Fruit fly (Drosophila melanogaster) whole organism, embryonic: ENCODE data around the gene CG7785.

Source experiments
- Awh ChIP-seq: fragments of 200-800 bp; sonication (Bioruptor generic); IDR thresholded peaks from 2 replicates; pipeline ENCODE4, ENCODE4 v1.3.6; 2022; ENCODE audit warnings: missing biosample characterization, missing genetic modification characterization
- B-H1 ChIP-seq: fragments of 200-800 bp; sonication (Bioruptor generic); IDR thresholded peaks from 3 replicates; pipeline ENCODE4 v1.3.6; 2022; ENCODE audit warnings: missing biosample characterization, missing genetic modification characterization
- B-H2 ChIP-seq: fragments of 200-800 bp; sonication (Bioruptor generic); optimal IDR thresholded peaks from 2 replicates; lab custom pipeline; 2018; ENCODE audit warnings: missing biosample characterization, mild to moderate bottlenecking, missing genetic modification characterization
- CG10462 ChIP-seq: fragments of 200-800 bp; sonication (Bioruptor generic); optimal IDR thresholded peaks from 2 replicates; lab custom pipeline; 2016; ENCODE audit warnings: missing biosample characterization, missing genetic modification characterization
- CG12071 ChIP-seq: fragments of 200-800 bp; sonication (Bioruptor generic); optimal IDR thresholded peaks from 3 replicates; lab custom pipeline; 2018; ENCODE audit warnings: missing biosample characterization, mild to moderate bottlenecking, missing genetic modification characterization
- CG12391 ChIP-seq: fragments of 200-800 bp; sonication (Bioruptor generic); optimal IDR thresholded peaks from 3 replicates; lab custom pipeline; 2018; ENCODE audit warnings: missing biosample characterization, mild to moderate bottlenecking, missing genetic modification characterization, moderate library complexity
- CG16813 ChIP-seq: fragments of 200-800 bp; sonication (Bioruptor generic); IDR thresholded peaks from 3 replicates; pipeline ENCODE4 v1.3.6; 2022; ENCODE audit warnings: missing biosample characterization, missing genetic modification characterization; ENCODE audit not compliant: partially characterized antibody
- CG16815 ChIP-seq: fragments of 200-800 bp; sonication (Bioruptor generic); optimal IDR thresholded peaks from 3 replicates; lab custom pipeline; 2017; ENCODE audit warnings: missing biosample characterization, mild to moderate bottlenecking, missing genetic modification characterization
- CG17829 ChIP-seq: fragments of 200-800 bp; optimal IDR thresholded peaks from 2 replicates; lab custom pipeline; 2019; ENCODE audit warnings: missing biosample characterization, mild to moderate bottlenecking, missing genetic modification characterization, moderate library complexity
- CG18262 ChIP-seq: fragments of 200-800 bp; optimal IDR thresholded peaks from 3 replicates; lab custom pipeline; 2019; ENCODE audit warnings: missing biosample characterization, mild to moderate bottlenecking, missing genetic modification characterization, moderate library complexity
- CG2202 ChIP-seq: fragments of 200-800 bp; sonication (Bioruptor generic); optimal IDR thresholded peaks from 2 replicates; lab custom pipeline; 2018; ENCODE audit warnings: missing biosample characterization, mild to moderate bottlenecking, missing genetic modification characterization
- CG34422 ChIP-seq: fragments of 200-800 bp; sonication (Bioruptor generic); IDR thresholded peaks from 3 replicates; pipeline ENCODE4 v1.3.6; 2022; ENCODE audit warnings: missing biosample characterization, missing genetic modification characterization
- CG3995 ChIP-seq: fragments of 200-800 bp; sonication (Bioruptor generic); optimal IDR thresholded peaks from 3 replicates; lab custom pipeline; 2016; ENCODE audit warnings: missing biosample characterization, missing genetic modification characterization
- CG4424 ChIP-seq: fragments of 200-800 bp; sonication (Bioruptor generic); optimal IDR thresholded peaks from 3 replicates; lab custom pipeline; 2016; ENCODE audit warnings: missing biosample characterization, missing genetic modification characterization
- CG4820 ChIP-seq: fragments of 200-800 bp; sonication (Bioruptor generic); optimal IDR thresholded peaks from 3 replicates; lab custom pipeline; 2016; ENCODE audit warnings: missing biosample characterization, missing genetic modification characterization
- CG5180 ChIP-seq: fragments of 200-800 bp; sonication (Bioruptor generic); optimal IDR thresholded peaks from 3 replicates; lab custom pipeline; 2017; ENCODE audit warnings: missing biosample characterization, missing genetic modification characterization, mild to moderate bottlenecking, moderate library complexity, missing genetic modification reagents
- CG6254 ChIP-seq: fragments of 200-800 bp; sonication (Bioruptor generic); optimal IDR thresholded peaks from 3 replicates; lab custom pipeline; 2017; ENCODE audit warnings: mild to moderate bottlenecking, missing biosample characterization, missing genetic modification reagents, missing genetic modification characterization
- CG6272 ChIP-seq: fragments of 200-800 bp; sonication (Bioruptor generic); IDR thresholded peaks from 2 replicates; pipeline ENCODE4 v1.3.6; 2022; ENCODE audit warnings: missing biosample characterization, missing genetic modification characterization
- CG6765 ChIP-seq: fragments of 200-800 bp; sonication (Bioruptor generic); optimal IDR thresholded peaks from 3 replicates; lab custom pipeline; 2017; ENCODE audit warnings: missing biosample characterization, mild to moderate bottlenecking, missing genetic modification characterization
- CG7928 ChIP-seq: fragments of 200-800 bp; sonication (Bioruptor generic); optimal IDR thresholded peaks from 2 replicates; lab custom pipeline; 2017; ENCODE audit warnings: missing biosample characterization, mild to moderate bottlenecking, missing genetic modification characterization
- CG8765 ChIP-seq: fragments of 200-800 bp; sonication (Bioruptor generic); IDR thresholded peaks from 2 replicates; pipeline ENCODE4 v1.3.6; 2022; ENCODE audit warnings: missing biosample characterization, missing genetic modification characterization
- CG8924 ChIP-seq: fragments of 200-800 bp; optimal IDR thresholded peaks from 3 replicates; lab custom pipeline; 2019; ENCODE audit warnings: missing biosample characterization, mild to moderate bottlenecking, missing genetic modification characterization, moderate library complexity
- CG9727 ChIP-seq: fragments of 200-800 bp; sonication (Bioruptor generic); optimal IDR thresholded peaks from 3 replicates; lab custom pipeline; 2017; ENCODE audit warnings: missing biosample characterization, mild to moderate bottlenecking, missing genetic modification characterization
- CG9797 ChIP-seq: fragments of 200-800 bp; sonication (Bioruptor generic); optimal IDR thresholded peaks from 3 replicates; lab custom pipeline; 2018; ENCODE audit warnings: missing biosample characterization, mild to moderate bottlenecking, missing genetic modification characterization
- CG9817 ChIP-seq: fragments of 200-800 bp; sonication (Bioruptor generic); optimal IDR thresholded peaks from 2 replicates; lab custom pipeline; 2018; ENCODE audit warnings: missing biosample characterization, mild to moderate bottlenecking, missing genetic modification characterization, moderate library complexity
- E2f1 ChIP-seq: fragments of 200-800 bp; sonication (Bioruptor generic); IDR thresholded peaks from 2 replicates; pipeline ENCODE4 v1.3.6; 2022; ENCODE audit warnings: missing biosample characterization, missing genetic modification characterization
- HLH54F ChIP-seq: fragments of 200-800 bp; sonication (Bioruptor generic); optimal IDR thresholded peaks from 3 replicates; lab custom pipeline; 2016; ENCODE audit warnings: missing biosample characterization, missing genetic modification characterization
- Hr39 ChIP-seq: fragments of >200 bp; optimal IDR thresholded peaks from 2 replicates; lab custom pipeline; 2017
- Hr51 ChIP-seq, 2 experiments: fragments of 200-800 bp; sonication (Bioruptor generic); optimal IDR thresholded peaks; 2 replicates in 1 of 2; 3 replicates in 1 of 2; lab custom pipeline; 2016 to 2018; ENCODE audit warnings: missing biosample characterization in 2 of 2, missing genetic modification characterization in 2 of 2, mild to moderate bottlenecking in 1 of 2, moderate library complexity in 1 of 2
- Lhr ChIP-seq: fragments of 200-800 bp; sonication (Bioruptor generic); optimal IDR thresholded peaks from 3 replicates; lab custom pipeline; 2017; ENCODE audit warnings: mild to moderate bottlenecking, missing biosample characterization, missing genetic modification reagents, missing genetic modification characterization
- Poxn ChIP-seq: fragments of 200-800 bp; sonication (Bioruptor generic); IDR thresholded peaks from 2 replicates; pipeline ENCODE4 v1.3.6; 2022; ENCODE audit warnings: missing biosample characterization, missing genetic modification characterization
- Scr ChIP-seq: fragments of 200-800 bp; sonication (Bioruptor generic); IDR thresholded peaks from 2 replicates; pipeline ENCODE4 v1.3.6; 2022; ENCODE audit warnings: missing biosample characterization, missing genetic modification characterization; ENCODE audit not compliant: partially characterized antibody
- al ChIP-seq: fragments of 200-800 bp; sonication (Bioruptor generic); IDR thresholded peaks from 2 replicates; pipeline ENCODE4 v1.3.6; 2022; ENCODE audit warnings: missing biosample characterization, missing genetic modification characterization
- ash1 ChIP-seq: fragments of 200-800 bp; sonication (Bioruptor generic); optimal IDR thresholded peaks from 2 replicates; lab custom pipeline; 2018; ENCODE audit warnings: missing biosample characterization, mild to moderate bottlenecking, missing genetic modification characterization
- cg ChIP-seq: fragments of 200-800 bp; sonication (Bioruptor generic); optimal IDR thresholded peaks from 3 replicates; lab custom pipeline; 2019; ENCODE audit warnings: missing biosample characterization, mild to moderate bottlenecking, missing genetic modification characterization, moderate library complexity
- esg ChIP-seq: fragments of 200-800 bp; sonication (Bioruptor generic); conservative IDR thresholded peaks from 2 replicates; pipeline ENCODE4 v1.3.6; 2022; ENCODE audit warnings: missing biosample characterization, missing genetic modification characterization
- grau ChIP-seq: fragments of 200-800 bp; optimal IDR thresholded peaks from 3 replicates; lab custom pipeline; 2019; ENCODE audit warnings: missing biosample characterization, mild to moderate bottlenecking, missing genetic modification characterization, moderate library complexity
- inv ChIP-seq: fragments of 200-800 bp; sonication (Bioruptor generic); IDR thresholded peaks from 2 replicates; pipeline ENCODE4 v1.3.6; 2022; ENCODE audit warnings: missing biosample characterization, missing genetic modification characterization; ENCODE audit not compliant: partially characterized antibody
- ken ChIP-seq: fragments of 200-800 bp; sonication (Bioruptor generic); IDR thresholded peaks from 3 replicates; pipeline ENCODE4 v1.3.6; 2022; ENCODE audit warnings: missing biosample characterization, missing genetic modification characterization
- nom ChIP-seq: fragments of 200-800 bp; sonication (Bioruptor generic); optimal IDR thresholded peaks from 2 replicates; lab custom pipeline; 2017; ENCODE audit warnings: missing biosample characterization, missing genetic modification characterization, mild to moderate bottlenecking, moderate library complexity, missing genetic modification reagents
- otp ChIP-seq: fragments of 200-800 bp; sonication (Bioruptor generic); IDR thresholded peaks from 3 replicates; pipeline ENCODE4, ENCODE4 v1.3.6; 2022; ENCODE audit warnings: missing biosample characterization, missing genetic modification characterization
- pho ChIP-seq: fragments of 200-800 bp; sonication (Bioruptor generic); optimal IDR thresholded peaks from 2 replicates; lab custom pipeline; 2016; ENCODE audit warnings: missing biosample characterization, missing genetic modification characterization
- row ChIP-seq: fragments of 200-800 bp; sonication (Bioruptor generic); IDR thresholded peaks from 3 replicates; pipeline ENCODE4 v1.3.6; 2022; ENCODE audit warnings: missing biosample characterization, missing genetic modification characterization
- sna ChIP-seq: fragments of 200-800 bp; sonication (Bioruptor generic); IDR thresholded peaks from 2 replicates; pipeline ENCODE4 v1.3.6; 2022; ENCODE audit warnings: missing biosample characterization, missing genetic modification characterization; ENCODE audit not compliant: partially characterized antibody
- toy ChIP-seq: fragments of 200-800 bp; sonication (Bioruptor generic); IDR thresholded peaks from 2 replicates; pipeline ENCODE4 v1.3.6; 2022; ENCODE audit warnings: missing biosample characterization, missing genetic modification characterization
- trem ChIP-seq: fragments of 200-800 bp; optimal IDR thresholded peaks from 3 replicates; lab custom pipeline; 2019; ENCODE audit warnings: missing biosample characterization, mild to moderate bottlenecking, missing genetic modification characterization, moderate library complexity
- vfl ChIP-seq: fragments of 200-800 bp; sonication (Bioruptor generic); optimal IDR thresholded peaks from 2 replicates; lab custom pipeline; 2016; ENCODE audit warnings: missing biosample characterization, missing genetic modification characterization
- vnd ChIP-seq: fragments of 200-800 bp; sonication (Bioruptor generic); IDR thresholded peaks from 3 replicates; pipeline ENCODE4 v1.3.6; 2022; ENCODE audit warnings: missing biosample characterization, missing genetic modification characterization; ENCODE audit not compliant: partially characterized antibody
- z ChIP-seq: fragments of 200-800 bp; sonication (Bioruptor generic); IDR thresholded peaks from 3 replicates; pipeline ENCODE4 v1.3.6; 2022; ENCODE audit warnings: missing biosample characterization, missing genetic modification characterization
- zf30C ChIP-seq: fragments of 200-800 bp; sonication (Bioruptor generic); optimal IDR thresholded peaks from 3 replicates; lab custom pipeline; 2018; ENCODE audit warnings: missing biosample characterization, mild to moderate bottlenecking, missing genetic modification characterization

Gene CG7785

dm6 chr3R:18018828-18019461 is 2.5 kb upstream of the CG7785 start, which contains the start of gene DNaseII (continued):
- TF ChIP-seq CG6765 (peak; percentile 10), otp (GFP tag; lab: Robert Waterston, UW) (no peak), Awh (no peak), CG8924 (tag; lab: Kevin White, UChicago) (peak; percentile 38), CG9727 (GFP tag; lab: Kevin White, UChicago) (no peak), trem (tag; lab: Kevin White, UChicago) (no peak), CG9797 (GFP tag; lab: Kevin White, UChicago) (no peak), Poxn (GFP tag; lab: Robert Waterston, UW) (no peak), nom (GFP tag; lab: Kevin White, UChicago) (no peak), CG4424 (GFP tag; lab: Kevin White, UChicago) (peak; percentile 19), CG8765 (GFP tag; lab: Robert Waterston, UW) (no peak), grau (no peak), CG18262 (tag; lab: Kevin White, UChicago) (peak; percentile 12), E2f1 (no peak), HLH54F (no peak), CG12071 (no peak), B-H1 (GFP tag; lab: Robert Waterston, UW) (no peak; the same call in 2 of the 3 replicates), Scr (no peak), CG5180 (no peak), esg (GFP tag; lab: Robert Waterston, UW) (0 out of 2 replicates have a peak, but pooled peaks have one; percentile 11), Lhr (GFP tag; lab: Kevin White, UChicago) (no peak), toy (GFP tag; lab: Robert Waterston, UW) (no peak), CG6254 (peak; percentile 67), CG3995 (GFP tag; lab: Kevin White, UChicago) (no peak), CG4820 (GFP tag; lab: Kevin White, UChicago) (no peak), CG16815 (GFP tag; lab: Kevin White, UChicago) (no peak), sna (GFP tag; lab: Robert Waterston, UW) (no peak), CG34422 (GFP tag; lab: Robert Waterston, UW) (no peak; the same call in 2 of the 3 replicates), B-H2 (GFP tag; lab: Kevin White, UChicago) (no peak), inv (GFP tag; lab: Robert Waterston, UW) (no peak), CG6272 (GFP tag; lab: Robert Waterston, UW) (no peak), CG16813 (GFP tag; lab: Robert Waterston, UW) (no peak), pho (GFP tag; lab: Kevin White, UChicago) (no peak), CG12391 (tag; lab: Kevin White, UChicago) (peak; percentile 46), CG9817 (tag; lab: Kevin White, UChicago) (no peak), z (GFP tag; lab: Robert Waterston, UW) (peak; percentile 24; the same call in 1 of the 3 replicates), CG7928 (GFP tag; lab: Kevin White, UChicago) (no peak), CG17829 (peak; percentile 14), vfl (no peak), ash1 (GFP tag; lab: Kevin White, UChicago) (no peak), ken (GFP tag; lab: Robert Waterston, UW) (no peak), CG2202 (tag; lab: Kevin White, UChicago) (no peak), cg (GFP tag; lab: Kevin White, UChicago) (no peak), Hr39 (no peak), row (GFP tag; lab: Robert Waterston, UW) (peak; percentile 54; the same call in 2 of the 3 replicates), al (GFP tag; lab: Robert Waterston, UW) (no peak), Hr51 (GFP tag; optimal IDR thresholded peaks at IDR 0.05; lab: Kevin White, UChicago) (no peak), vnd (GFP tag; lab: Robert Waterston, UW) (no peak), zf30C (GFP tag; lab: Kevin White, UChicago) (no peak), CG10462 (no peak)
